1 fruit fly cellular context compared by ENCODE assay signal in genomic region chr2L:21218912-21219246, dm6.
TF ChIP-seq lines count a peak whose summit lies in the region.

No protein-coding gene starts in this region.

TF ChIP-seq in whole organism, embryonic, 481 proteins besides CTCF, POLR2A, EP300 and RAD21 (continued from another document):
- TF ChIP-seq CG12769 (tag; optimal IDR thresholded peaks at IDR 0.05; lab: Kevin White, UChicago) (peak; percentile 4), salm (tag; optimal IDR thresholded peaks at IDR 0.05; lab: Kevin White, UChicago) (peak; percentile 41), cas (GFP tag; IDR thresholded peaks at IDR 0.05; lab: Robert Waterston, UW) (no peak), CG33557 (GFP tag; optimal IDR thresholded peaks at IDR 0.05; lab: Kevin White, UChicago) (peak; percentile 19), Hmr (GFP tag; optimal IDR thresholded peaks at IDR 0.05; lab: Kevin White, UChicago) (no peak), so (GFP tag; IDR thresholded peaks at IDR 0.05; lab: Robert Waterston, UW) (no peak), CG2202 (tag; optimal IDR thresholded peaks at IDR 0.05; lab: Kevin White, UChicago) (peak; percentile 34), CG13296 (GFP tag; optimal IDR thresholded peaks at IDR 0.05; lab: Kevin White, UChicago) (peak; percentile 64), ro (GFP tag; IDR thresholded peaks at IDR 0.05; lab: Robert Waterston, UW) (no peak), Sox100B (GFP tag; optimal IDR thresholded peaks at IDR 0.05; lab: Kevin White, UChicago) (peak; percentile 38), twi (tag; optimal IDR thresholded peaks at IDR 0.05; lab: Kevin White, UChicago) (no peak), kay (GFP tag; optimal IDR thresholded peaks at IDR 0.05; lab: Kevin White, UChicago) (no peak), pnt (GFP tag; optimal IDR thresholded peaks at IDR 0.05; lab: Kevin White, UChicago) (no peak), bsh (GFP tag; optimal IDR thresholded peaks at IDR 0.05; lab: Kevin White, UChicago) (peak in 1 of 2 experiments; percentile 41), schlank (tag; optimal IDR thresholded peaks at IDR 0.05; lab: Kevin White, UChicago) (no peak), CG15011 (GFP tag; optimal IDR thresholded peaks at IDR 0.05; lab: Kevin White, UChicago) (peak; percentile 7), dmrt11E (tag; optimal IDR thresholded peaks at IDR 0.05; lab: Kevin White, UChicago) (peak; percentile 9), ara (GFP tag; IDR thresholded peaks at IDR 0.05; lab: Robert Waterston, UW) (0 out of 2 replicates have a peak, but pooled peaks have one; percentile 47), Neu2 (GFP tag; optimal IDR thresholded peaks at IDR 0.05; lab: Kevin White, UChicago; ENCODE audit: borderline replicate concordance) (no peak), ATbp (GFP tag; optimal IDR thresholded peaks at IDR 0.05; lab: Kevin White, UChicago) (peak; percentile 27), CG5180 (GFP tag; optimal IDR thresholded peaks at IDR 0.05; lab: Kevin White, UChicago) (peak; percentile 21), Fer2 (tag; optimal IDR thresholded peaks at IDR 0.05; lab: Kevin White, UChicago) (no peak), Fer1 (GFP tag; optimal IDR thresholded peaks at IDR 0.05; lab: Kevin White, UChicago) (peak; percentile 3), CG2678 (tag; optimal IDR thresholded peaks at IDR 0.05; lab: Kevin White, UChicago) (peak; percentile 26), Optix (GFP tag; IDR thresholded peaks at IDR 0.05; lab: Robert Waterston, UW) (no peak), CG17568 (GFP tag; optimal IDR thresholded peaks at IDR 0.05; lab: Kevin White, UChicago) (peak; percentile 38), lola (GFP tag; optimal IDR thresholded peaks at IDR 0.05; lab: Kevin White, UChicago) (peak in 1 of 3 experiments; percentile 39), Xrp1 (GFP tag; IDR thresholded peaks at IDR 0.05; lab: Robert Waterston, UW) (peak; percentile 23; the same call in 1 of the 2 replicates), her (GFP tag; optimal IDR thresholded peaks at IDR 0.05; lab: Kevin White, UChicago) (no peak), lbe (GFP tag; optimal IDR thresholded peaks at IDR 0.05; lab: Kevin White, UChicago) (no peak), HLHmδ (GFP tag; optimal IDR thresholded peaks at IDR 0.05; lab: Kevin White, UChicago) (no peak), CoRest (tag; optimal IDR thresholded peaks at IDR 0.05; lab: Kevin White, UChicago) (no peak)
